Worm (Caenorhabditis elegans): ENCODE measurements around the gene F38E9.6.

DNA sequence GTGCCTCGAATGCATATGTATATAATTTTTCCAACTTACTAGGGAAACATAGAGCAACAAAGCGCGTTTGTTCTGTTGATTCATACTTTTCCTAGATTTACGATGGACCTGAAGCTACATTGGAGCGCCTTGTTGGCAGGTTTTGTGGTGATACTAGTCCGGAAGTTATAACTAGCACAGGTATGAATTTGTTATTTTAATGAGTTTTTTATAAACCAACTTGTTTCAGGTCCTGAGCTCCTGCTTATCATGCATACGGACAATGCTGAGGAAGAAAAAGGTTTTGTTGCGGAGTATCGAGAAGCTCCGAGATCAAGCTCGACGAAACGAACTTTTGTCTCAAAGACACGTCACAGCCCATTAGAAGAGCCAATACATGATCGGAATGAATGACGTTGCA, 38.5 kb downstream of the F38E9.6 start, which contains the start of gene F38E9.1:
- TF ChIP-seq unc-62 (GFP tag; optimal IDR thresholded peaks at IDR 0.05) (no peak), unc-120 (tag; optimal IDR thresholded peaks at IDR 0.05; ENCODE audit: poor library complexity, severe bottlenecking) (no peak), nhr-237 (tag; optimal IDR thresholded peaks at IDR 0.05) (no peak), snpc-4 (tag; optimal IDR thresholded peaks at IDR 0.05) (no peak), nhr-2 (tag; optimal IDR thresholded peaks at IDR 0.05) (no peak), nhr-76 (tag; optimal IDR thresholded peaks at IDR 0.05) (no peak), lin-13 (tag; optimal IDR thresholded peaks at IDR 0.05) (no peak), ztf-11 (tag; optimal IDR thresholded peaks at IDR 0.05) (no peak), unc-39 (tag; optimal IDR thresholded peaks at IDR 0.05) (no peak)

All from whole organism, mixed stage, embryonic.